Fruit fly (Drosophila melanogaster): ENCODE data around the gene chp.
A peak's percentile ranks its signal among the peaks of the same experiment; 100 is the strongest.

The chp gene

DNA sequence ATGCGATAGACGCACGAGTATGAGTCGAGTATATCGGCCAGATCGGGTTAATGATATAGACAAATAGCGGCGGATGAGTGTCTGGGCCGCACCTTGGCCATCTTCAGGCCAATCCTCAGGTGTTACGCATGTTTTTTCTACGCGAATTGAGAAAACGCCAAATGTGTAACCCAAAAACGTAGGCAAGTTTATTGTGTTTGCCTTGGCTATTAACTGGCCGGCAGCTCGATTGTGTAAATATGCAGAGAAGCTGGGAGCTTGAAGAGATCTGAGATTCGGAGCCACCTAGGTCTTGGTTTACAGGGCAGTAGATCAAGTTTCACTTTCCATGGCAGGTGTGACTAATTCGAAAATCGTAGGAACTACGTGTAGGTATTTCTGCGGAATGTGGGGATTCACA, 29.5 kb upstream of the chp start:
- TF ChIP-seq toy (GFP tag; IDR thresholded peaks at IDR 0.05) (no peak), pros (GFP tag; optimal IDR thresholded peaks at IDR 0.05) (no peak), CG8944 (GFP tag; optimal IDR thresholded peaks at IDR 0.05) (no peak), lola (GFP tag; optimal IDR thresholded peaks at IDR 0.05) (no peak), sd (tag; optimal IDR thresholded peaks at IDR 0.05) (peak; percentile 8), CG42726 (GFP tag; IDR thresholded peaks at IDR 0.05; ENCODE audit: partially characterized antibody) (no peak), Blimp-1 (GFP tag; optimal IDR thresholded peaks at IDR 0.05) (peak; percentile 67), ci (GFP tag; IDR thresholded peaks at IDR 0.05) (no peak), trh (GFP tag; optimal IDR thresholded peaks at IDR 0.05) (no peak), CG17328 (GFP tag; IDR thresholded peaks at IDR 0.05) (no peak), lov (optimal IDR thresholded peaks at IDR 0.05) (no peak), lov (GFP tag; IDR thresholded peaks at IDR 0.05) (no peak), otp (GFP tag; IDR thresholded peaks at IDR 0.05) (peak; percentile 14; the same call in 1 of the 3 replicates), CG16815 (GFP tag; optimal IDR thresholded peaks at IDR 0.05) (no peak), tna (GFP tag; IDR thresholded peaks at IDR 0.05; ENCODE audit: partially characterized antibody) (no peak), zfh2 (GFP tag; optimal IDR thresholded peaks at IDR 0.05) (peak; percentile 3), Mrtf (GFP tag; IDR thresholded peaks at IDR 0.05) (no peak), CG12236 (GFP tag; optimal IDR thresholded peaks at IDR 0.05) (no peak), ATbp (GFP tag; optimal IDR thresholded peaks at IDR 0.05) (peak; percentile 54), vvl (GFP tag; IDR thresholded peaks at IDR 0.05) (0 out of 2 replicates have a peak, but pooled peaks have one; percentile 27), CG1603 (tag; optimal IDR thresholded peaks at IDR 0.05) (no peak), CG2678 (tag; optimal IDR thresholded peaks at IDR 0.05) (peak; percentile 16), ttk (GFP tag; IDR thresholded peaks at IDR 0.05) (no peak), stc (GFP tag; IDR thresholded peaks at IDR 0.05) (no peak), Pdp1 (GFP tag; optimal IDR thresholded peaks at IDR 0.05) (peak in 1 of 2 experiments; percentile 29), sob (GFP tag; IDR thresholded peaks at IDR 0.05) (no peak), Xbp1 (GFP tag; optimal IDR thresholded peaks at IDR 0.05) (no peak), ERR (GFP tag; optimal IDR thresholded peaks at IDR 0.05) (no peak), pum (GFP tag; optimal IDR thresholded peaks at IDR 0.05) (no peak), Asciz (GFP tag; optimal IDR thresholded peaks at IDR 0.05) (peak; percentile 27), CG15269 (tag; optimal IDR thresholded peaks at IDR 0.05) (peak; percentile 16), Med (GFP tag) (peak; percentile 79), sens (GFP tag) (no peak), Dip3 (GFP tag; optimal IDR thresholded peaks at IDR 0.05) (peak; percentile 4), croc (GFP tag; conservative IDR thresholded peaks at IDR 0.05) (no peak), CG12155 (GFP tag; optimal IDR thresholded peaks at IDR 0.05) (no peak), dpn (GFP tag; optimal IDR thresholded peaks at IDR 0.05) (no peak), seq (GFP tag; IDR thresholded peaks at IDR 0.05) (0 out of 2 replicates have a peak, but pooled peaks have one; percentile 34), sc (optimal IDR thresholded peaks at IDR 0.05) (no peak), sc (GFP tag; optimal IDR thresholded peaks at IDR 0.05) (no peak), CG12071 (GFP tag; optimal IDR thresholded peaks at IDR 0.05) (peak; percentile 35), CG14860 (GFP tag; IDR thresholded peaks at IDR 0.05; ENCODE audit: partially characterized antibody) (no peak), CG2120 (GFP tag; optimal IDR thresholded peaks at IDR 0.05) (peak; percentile 4), Lhr (GFP tag; optimal IDR thresholded peaks at IDR 0.05) (no peak), wek (GFP tag; optimal IDR thresholded peaks at IDR 0.05) (peak; percentile 14), CG17912 (GFP tag; optimal IDR thresholded peaks at IDR 0.05) (peak; percentile 19), lab (GFP tag; optimal IDR thresholded peaks at IDR 0.05) (peak; percentile 49), Nf-YA (GFP tag; IDR thresholded peaks at IDR 0.05) (no peak), CG14014 (GFP tag; IDR thresholded peaks at IDR 0.05) (no peak; the same call in 1 of the 2 replicates), hth (optimal IDR thresholded peaks at IDR 0.05) (no peak), Hr78 (GFP tag; optimal IDR thresholded peaks at IDR 0.05) (peak in 1 of 2 experiments; percentile 76)

Data from whole organism, embryonic.